Worm (Caenorhabditis elegans) whole organism, L1 larva: ENCODE measurements around the gene dhs-15.

Source experiments
- F16B12.6 ChIP-seq: fragments of 150-350 bp; optimal IDR thresholded peaks from 2 replicates; lab custom pipeline; 2014; ENCODE audit warnings: missing biosample characterization, missing genetic modification characterization
- aha-1 ChIP-seq: fragments of 150-350 bp; optimal IDR thresholded peaks from 2 replicates; lab custom pipeline; 2014; ENCODE audit warnings: missing biosample characterization, missing genetic modification characterization
- ama-1 ChIP-seq: fragments of 150-350 bp; optimal IDR thresholded peaks from 2 replicates; lab custom pipeline; 2014
- ceh-63 ChIP-seq: fragments of 200-800 bp; sonication (Bioruptor generic); optimal IDR thresholded peaks from 2 replicates; lab custom pipeline; 2018; ENCODE audit warnings: mild to moderate bottlenecking, missing genetic modification characterization, missing compliant biosample characterization
- ceh-88 ChIP-seq: fragments of 200-800 bp; sonication (Bioruptor generic); IDR thresholded peaks from 2 replicates; pipeline ENCODE4 v1.3.6; 2022; ENCODE audit warnings: missing genetic modification characterization, missing compliant biosample characterization
- ceh-90 ChIP-seq: sonication (generic microtip); optimal IDR thresholded peaks from 2 replicates; lab custom pipeline; 2016; ENCODE audit warnings: missing genetic modification characterization, missing compliant biosample characterization
- ces-1 ChIP-seq: fragments of 150-350 bp; optimal IDR thresholded peaks from 2 replicates; lab custom pipeline; 2014; ENCODE audit warnings: missing biosample characterization, missing genetic modification reagents, missing genetic modification characterization
- dsc-1 ChIP-seq: sonication (generic microtip); optimal IDR thresholded peaks from 2 replicates; lab custom pipeline; 2016; ENCODE audit warnings: mild to moderate bottlenecking, missing genetic modification characterization, missing compliant biosample characterization
- efl-1 ChIP-seq, 4 experiments: fragments of 150-350 bp; optimal IDR thresholded peaks in 3 of 4; peaks in 1 of 4; 1 replicate in 1 of 4; 2 replicates in 3 of 4; lab custom pipeline; 2014; ENCODE audit warnings: missing biosample characterization in 2 of 4, missing genetic modification characterization in 2 of 4, missing genetic modification reagents in 2 of 4
- efl-3 ChIP-seq: fragments of 200-800 bp; sonication (Bioruptor generic); optimal IDR thresholded peaks from 2 replicates; lab custom pipeline; 2018; ENCODE audit warnings: mild to moderate bottlenecking, missing genetic modification characterization, missing compliant biosample characterization
- egl-27 ChIP-seq, 2 experiments: fragments of 150-350 bp in 1 of 2; sonication (generic microtip); optimal IDR thresholded peaks; 3 replicates each; lab custom pipeline; 2017 to 2018; ENCODE audit warnings: missing biosample characterization in 2 of 2, missing genetic modification characterization in 2 of 2, missing genetic modification reagents in 2 of 2
- elt-3 ChIP-seq, 6 experiments: fragments of 150-350 bp in 1 of 6; sonication (generic microtip); optimal IDR thresholded peaks; 2 replicates each; lab custom pipeline; 2017 to 2018; ENCODE audit warnings: missing biosample characterization in 6 of 6, missing genetic modification characterization in 6 of 6, inconsistent platforms in 1 of 6
- fkh-4 ChIP-seq: sonication (generic microtip); optimal IDR thresholded peaks from 2 replicates; lab custom pipeline; 2016; ENCODE audit warnings: missing compliant biosample characterization, missing genetic modification characterization, borderline replicate concordance
- fkh-8 ChIP-seq: sonication (generic microtip); optimal IDR thresholded peaks from 2 replicates; lab custom pipeline; 2016; ENCODE audit warnings: mild to moderate bottlenecking, missing genetic modification characterization, missing compliant biosample characterization
- fos-1 ChIP-seq: fragments of 150-350 bp; optimal IDR thresholded peaks from 2 replicates; lab custom pipeline; 2014; ENCODE audit warnings: missing biosample characterization, missing genetic modification characterization
- hlh-17 ChIP-seq: fragments of 200-800 bp; sonication (Bioruptor generic); optimal IDR thresholded peaks from 2 replicates; lab custom pipeline; 2018; ENCODE audit warnings: missing genetic modification characterization, mild to moderate bottlenecking, missing compliant biosample characterization, moderate library complexity, borderline replicate concordance
- hlh-4 ChIP-seq: sonication (generic microtip); optimal IDR thresholded peaks from 2 replicates; lab custom pipeline; 2016; ENCODE audit warnings: mild to moderate bottlenecking, missing genetic modification characterization, missing compliant biosample characterization
- hpl-2 ChIP-seq: fragments of 150-350 bp; optimal IDR thresholded peaks from 2 replicates; lab custom pipeline; 2014; ENCODE audit warnings: missing biosample characterization, missing genetic modification reagents, missing genetic modification characterization
- jun-1 ChIP-seq: fragments of 150-350 bp; optimal IDR thresholded peaks from 2 replicates; lab custom pipeline; 2014; ENCODE audit warnings: missing biosample characterization, missing genetic modification reagents, missing genetic modification characterization
- lin-14 ChIP-seq: fragments of 200-800 bp; sonication (Bioruptor generic); optimal IDR thresholded peaks from 2 replicates; lab custom pipeline; 2018; ENCODE audit warnings: mild to moderate bottlenecking, missing genetic modification characterization, moderate library complexity, missing compliant biosample characterization
- lin-39 ChIP-seq: fragments of 150-350 bp; optimal IDR thresholded peaks from 2 replicates; lab custom pipeline; 2014; ENCODE audit warnings: missing biosample characterization, missing genetic modification reagents, missing genetic modification characterization
- mab-9 ChIP-seq: fragments of 200-800 bp; sonication (Bioruptor generic); IDR thresholded peaks from 2 replicates; pipeline ENCODE4 v1.3.6; 2022; ENCODE audit warnings: missing genetic modification reagents, missing genetic modification characterization, missing compliant biosample characterization
- mdl-1 ChIP-seq, 2 experiments: fragments of 150-350 bp; optimal IDR thresholded peaks; 2 replicates each; lab custom pipeline; 2014 to 2017; ENCODE audit warnings: missing biosample characterization in 2 of 2, missing genetic modification characterization in 2 of 2, inconsistent platforms in 1 of 2
- mef-2 ChIP-seq: fragments of 150-350 bp; optimal IDR thresholded peaks from 2 replicates; lab custom pipeline; 2014; ENCODE audit warnings: missing biosample characterization, missing genetic modification characterization
- nhr-12 ChIP-seq: sonication (generic microtip); optimal IDR thresholded peaks from 2 replicates; lab custom pipeline; 2017; ENCODE audit warnings: missing biosample characterization, missing genetic modification characterization
- nhr-20 ChIP-seq: sonication (generic microtip); optimal IDR thresholded peaks from 2 replicates; lab custom pipeline; 2016; ENCODE audit warnings: mild to moderate bottlenecking, missing genetic modification characterization, missing compliant biosample characterization
- nhr-47 ChIP-seq: sonication (generic microtip); optimal IDR thresholded peaks from 2 replicates; lab custom pipeline; 2016; ENCODE audit warnings: mild to moderate bottlenecking, missing genetic modification characterization, moderate library complexity, missing compliant biosample characterization
- nhr-90 ChIP-seq: sonication (generic microtip); optimal IDR thresholded peaks from 2 replicates; lab custom pipeline; 2016; ENCODE audit warnings: mild to moderate bottlenecking, missing genetic modification characterization, missing compliant biosample characterization; ENCODE audit not compliant: poor library complexity
- pag-3 ChIP-seq: sonication (generic microtip); optimal IDR thresholded peaks from 2 replicates; lab custom pipeline; 2017; ENCODE audit warnings: missing genetic modification characterization, mild to moderate bottlenecking, missing compliant biosample characterization, antibody characterized with exemption, borderline replicate concordance; ENCODE audit not compliant: insufficient read depth
- pax-3 ChIP-seq: fragments of 200-800 bp; sonication (Bioruptor generic); optimal IDR thresholded peaks from 2 replicates; lab custom pipeline; 2018; ENCODE audit warnings: mild to moderate bottlenecking, missing genetic modification characterization, moderate library complexity, missing compliant biosample characterization
- snpc-4 ChIP-seq: fragments of 150-350 bp; optimal IDR thresholded peaks from 2 replicates; lab custom pipeline; 2014; ENCODE audit warnings: missing biosample characterization, missing genetic modification characterization
- snu-23 ChIP-seq: sonication (generic microtip); optimal IDR thresholded peaks from 2 replicates; lab custom pipeline; 2016; ENCODE audit warnings: missing genetic modification characterization, missing compliant biosample characterization
- sox-4 ChIP-seq: sonication (generic microtip); optimal IDR thresholded peaks from 2 replicates; lab custom pipeline; 2016; ENCODE audit warnings: missing genetic modification characterization, missing compliant biosample characterization
- sptf-1 ChIP-seq: fragments of 150-350 bp; optimal IDR thresholded peaks from 2 replicates; lab custom pipeline; 2014; ENCODE audit warnings: missing biosample characterization, missing genetic modification characterization
- sup-37 ChIP-seq: fragments of 200-800 bp; sonication (Bioruptor generic); optimal IDR thresholded peaks from 2 replicates; lab custom pipeline; 2018; ENCODE audit warnings: mild to moderate bottlenecking, missing genetic modification characterization, missing compliant biosample characterization
- swsn-7 ChIP-seq: sonication (generic microtip); optimal IDR thresholded peaks from 2 replicates; lab custom pipeline; 2016; ENCODE audit warnings: missing genetic modification characterization, missing compliant biosample characterization
- unc-130 ChIP-seq: fragments of 150-350 bp; optimal IDR thresholded peaks from 2 replicates; lab custom pipeline; 2017; ENCODE audit warnings: missing biosample characterization, missing genetic modification characterization, inconsistent platforms
- unc-62 ChIP-seq: fragments of 150-350 bp; optimal IDR thresholded peaks from 2 replicates; lab custom pipeline; 2014; ENCODE audit warnings: missing biosample characterization, missing genetic modification reagents, missing genetic modification characterization
- unc-86 ChIP-seq: sonication (generic microtip); optimal IDR thresholded peaks from 2 replicates; lab custom pipeline; 2016; ENCODE audit warnings: missing genetic modification characterization, missing compliant biosample characterization
- vab-15 ChIP-seq: sonication (generic microtip); optimal IDR thresholded peaks from 2 replicates; lab custom pipeline; 2017; ENCODE audit warnings: missing genotype, mild to moderate bottlenecking, missing genetic modification characterization, missing compliant biosample characterization
- xbp-1 ChIP-seq: sonication (generic microtip); optimal IDR thresholded peaks from 2 replicates; lab custom pipeline; 2016; ENCODE audit warnings: missing genetic modification characterization, missing compliant biosample characterization
- ztf-11 ChIP-seq, 2 experiments: sonication (generic microtip); optimal IDR thresholded peaks; 2 replicates each; lab custom pipeline; 2016 to 2017; ENCODE audit warnings: missing genetic modification characterization in 2 of 2, missing biosample characterization in 1 of 2, missing compliant biosample characterization in 1 of 2

Gene dhs-15

ce11 chrV:2759456-2759855, 10.2 kb downstream of the dhs-15 start, which contains the start of gene srg-58:
Gene srg-58 (minus strand): TSS chrV:2759556.
- TF ChIP-seq F16B12.6 (no peak), xbp-1 (tag; lab: Kevin White, UChicago) (no peak)

DNA sequence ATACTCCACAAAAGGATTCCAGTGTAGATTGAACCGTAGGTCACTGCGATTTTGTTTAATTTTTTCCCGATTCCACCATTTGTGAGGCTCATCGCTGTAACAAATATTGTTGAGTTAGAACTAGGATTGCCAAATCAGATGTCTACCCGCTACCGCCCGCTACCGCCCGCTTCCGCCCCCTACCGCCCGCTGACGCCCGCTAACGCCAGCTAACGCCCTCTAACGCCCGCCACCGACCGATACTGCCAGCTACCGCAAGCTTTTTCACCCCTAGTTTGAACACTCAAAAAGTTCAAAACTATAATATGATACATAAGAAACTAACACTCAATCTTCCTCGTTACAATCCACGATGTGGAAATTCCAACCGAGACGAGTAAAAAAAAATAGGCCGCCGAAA, 11.2 kb downstream of the dhs-15 start:
- TF ChIP-seq sup-37 (no peak), mdl-1 (tag; optimal IDR thresholded peaks at IDR 0.05; lab: Kevin White, UChicago) (no peak), pax-3 (tag; lab: Kevin White, UChicago) (no peak), nhr-12 (no peak), mef-2 (tag; lab: Kevin White, UChicago) (no peak), hlh-17 (GFP tag; lab: Kevin White, UChicago) (no peak), ama-1 (lab: Kevin White, UChicago) (no peak), efl-3 (GFP tag; lab: Kevin White, UChicago) (no peak), elt-3 (tag; optimal IDR thresholded peaks at IDR 0.05; lab: Kevin White, UChicago) (no peak)
- TF ChIP-seq, all 84 proteins: peak for 0

DNA sequence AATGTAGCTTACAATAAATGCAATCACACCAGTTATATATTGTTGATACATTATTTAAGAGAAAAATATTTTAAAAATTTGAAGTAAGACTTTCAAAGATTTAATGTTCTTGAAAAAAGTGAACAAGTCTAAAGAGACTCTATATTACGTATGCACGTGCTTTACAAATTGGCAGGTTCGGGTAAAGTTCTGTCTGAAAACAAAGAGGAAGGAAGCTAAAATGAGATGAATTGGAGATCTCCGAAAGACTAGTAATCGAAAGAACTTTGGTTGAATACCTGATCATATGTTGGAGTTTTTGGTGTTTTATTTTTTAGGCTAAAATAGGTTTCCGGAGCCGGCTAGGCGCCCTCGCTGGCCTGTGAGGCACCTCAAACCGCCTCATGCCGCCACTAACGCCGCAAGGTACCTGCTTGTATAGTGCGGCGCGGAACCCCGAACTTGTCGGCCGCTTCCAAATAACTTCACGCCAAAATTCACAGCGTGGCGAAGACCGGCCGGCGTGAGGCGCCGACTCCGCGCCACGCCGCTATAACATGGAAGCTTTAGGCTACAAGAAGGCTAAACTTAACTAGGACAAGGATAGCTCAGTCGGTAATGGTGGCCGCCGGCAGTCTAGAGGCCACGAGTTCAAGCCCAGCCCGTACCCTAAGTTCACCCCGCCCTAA, 12.3 kb downstream of the dhs-15 start, which contains the start of gene srx-28:
Gene srx-28, minus strand, starts transcription at position 51 of the 668 bp plus-strand sequence.
- no peak for TF ChIP-seq mdl-1 (tag; optimal IDR thresholded peaks at IDR 0.05; lab: Kevin White, UChicago)
- TF ChIP-seq snpc-4 (tag; lab: Kevin White, UChicago): peak; percentile 8

- TF ChIP-seq dsc-1 (tag; lab: Kevin White, UChicago) (no peak), lin-39 (tag; lab: Kevin White, UChicago) (no peak), hpl-2 (GFP tag; lab: Kevin White, UChicago) (no peak), F16B12.6 (no peak), nhr-20 (tag; lab: Kevin White, UChicago) (no peak), ceh-88 (no peak), swsn-7 (no peak), hlh-4 (tag; lab: Kevin White, UChicago) (no peak), aha-1 (tag; lab: Kevin White, UChicago) (no peak), xbp-1 (tag; lab: Kevin White, UChicago) (no peak), unc-86 (tag; lab: Kevin White, UChicago) (no peak), nhr-90 (tag; lab: Kevin White, UChicago) (no peak), snu-23 (no peak), ama-1 (lab: Kevin White, UChicago) (no peak), fos-1 (no peak), egl-27 (tag; optimal IDR thresholded peaks at IDR 0.05; lab: Kevin White, UChicago) (no peak), sptf-1 (tag; lab: Kevin White, UChicago) (no peak), jun-1 (tag; lab: Kevin White, UChicago) (no peak), fkh-8 (tag; lab: Kevin White, UChicago) (no peak), fkh-4 (tag; lab: Kevin White, UChicago) (no peak)
These were observed 16.6 kb downstream of the dhs-15 start, which contains the start of gene srx-26 for ce11 chrV:2753007-2753406. Gene srx-26 (minus strand): TSS chrV:2753107.

ce11 chrV:2750006-2750405, 19.6 kb downstream of the dhs-15 start, which contains the start of gene srx-24:
Gene srx-24 (minus strand): TSS chrV:2750106.
- TF ChIP-seq efl-1 (optimal IDR thresholded peaks at IDR 0.05; lab: Kevin White, UChicago) (no peak), efl-1 (GFP tag; optimal IDR thresholded peaks at IDR 0.05 in 1 of 2; lab: Kevin White, UChicago) (peak in 1 of 2 experiments; percentile 7), ceh-63 (GFP tag; lab: Kevin White, UChicago) (no peak)

DNA sequence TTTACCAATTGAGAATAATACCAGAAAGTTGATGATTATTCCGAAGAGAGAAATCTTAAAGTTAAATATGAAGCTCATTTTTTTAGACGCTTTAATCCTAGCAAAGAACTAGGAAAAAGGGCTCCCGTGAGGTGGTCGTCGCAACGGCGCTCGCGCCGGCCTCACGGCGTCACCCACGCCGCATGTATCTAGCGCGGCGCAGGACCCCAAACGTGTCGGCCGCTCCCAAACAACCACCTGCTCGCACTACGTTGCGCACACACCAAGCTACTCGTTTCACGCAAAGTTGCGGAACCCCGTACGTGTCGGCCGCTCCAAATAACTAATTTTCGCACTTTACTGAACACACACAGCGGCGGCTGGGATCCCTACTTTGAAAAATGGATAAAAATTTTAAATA, 23.2 kb downstream of the dhs-15 start:
- TF ChIP-seq mab-9 (GFP tag; lab: Robert Waterston, UW): no peak
- no peak for TF ChIP-seq pag-3 (tag; lab: Kevin White, UChicago)
- no peak for TF ChIP-seq nhr-47
- TF ChIP-seq unc-130 (tag; lab: Kevin White, UChicago): no peak
- TF ChIP-seq sox-4 (tag; lab: Kevin White, UChicago): no peak
- no peak for TF ChIP-seq lin-14 (GFP tag; lab: Kevin White, UChicago)
- no peak for TF ChIP-seq ztf-11 (tag; optimal IDR thresholded peaks at IDR 0.05; lab: Kevin White, UChicago)
- TF ChIP-seq vab-15 (tag; lab: Kevin White, UChicago): no peak
- TF ChIP-seq nhr-12: no peak
- no peak for TF ChIP-seq dsc-1 (tag; lab: Kevin White, UChicago)
- TF ChIP-seq unc-62 (GFP tag; lab: Kevin White, UChicago): no peak
- TF ChIP-seq jun-1 (tag; lab: Kevin White, UChicago): no peak
- no peak for TF ChIP-seq ces-1
- TF ChIP-seq ceh-90 (tag; lab: Kevin White, UChicago): no peak
